Worm (Caenorhabditis elegans): ENCODE measurements around the gene clec-262.
A peak's percentile ranks its signal among the peaks of the same experiment; 100 is the strongest.

DNA sequence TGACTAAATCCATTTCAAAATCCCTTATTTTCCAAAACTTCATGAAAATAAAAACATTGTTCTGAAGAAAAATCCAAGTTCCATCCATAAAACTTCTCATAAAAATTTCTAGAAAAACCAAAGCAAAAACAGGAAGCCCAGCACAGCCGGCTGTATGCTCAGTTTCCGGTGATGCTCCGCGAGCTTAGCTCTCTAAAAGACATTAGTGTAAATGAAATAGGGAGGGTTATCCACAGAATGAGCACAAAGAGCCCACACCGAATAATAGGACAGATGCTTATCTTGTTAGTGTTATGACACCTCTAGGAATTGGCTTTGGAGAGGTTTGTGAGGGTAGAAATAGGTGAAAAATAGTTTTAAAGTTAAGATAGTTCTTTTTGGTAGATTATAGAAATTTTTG, 26.4 kb downstream of the clec-262 start:
- TF ChIP-seq hlh-1 (tag; optimal IDR thresholded peaks at IDR 0.05) (no peak), nhr-2 (tag; optimal IDR thresholded peaks at IDR 0.05) (no peak), snpc-4 (tag; optimal IDR thresholded peaks at IDR 0.05) (no peak), ces-1 (GFP tag; optimal IDR thresholded peaks at IDR 0.05) (peak; percentile 76), ceh-83 (GFP tag; optimal IDR thresholded peaks at IDR 0.05) (no peak), lin-13 (tag; optimal IDR thresholded peaks at IDR 0.05) (no peak), nhr-28 (tag; optimal IDR thresholded peaks at IDR 0.05) (no peak), ceh-43 (GFP tag; optimal IDR thresholded peaks at IDR 0.05) (no peak), nhr-237 (tag; optimal IDR thresholded peaks at IDR 0.05) (no peak), blmp-1 (tag; optimal IDR thresholded peaks at IDR 0.05) (no peak), sptf-1 (tag; optimal IDR thresholded peaks at IDR 0.05) (no peak), lsy-2 (tag; optimal IDR thresholded peaks at IDR 0.05) (no peak)

Data from whole organism, mixed stage, embryonic.